Worm (Caenorhabditis elegans): ENCODE results near the gene shpk-1.
A peak's percentile ranks its signal among the peaks of the same experiment; 100 is the strongest.

Gene shpk-1

DNA sequence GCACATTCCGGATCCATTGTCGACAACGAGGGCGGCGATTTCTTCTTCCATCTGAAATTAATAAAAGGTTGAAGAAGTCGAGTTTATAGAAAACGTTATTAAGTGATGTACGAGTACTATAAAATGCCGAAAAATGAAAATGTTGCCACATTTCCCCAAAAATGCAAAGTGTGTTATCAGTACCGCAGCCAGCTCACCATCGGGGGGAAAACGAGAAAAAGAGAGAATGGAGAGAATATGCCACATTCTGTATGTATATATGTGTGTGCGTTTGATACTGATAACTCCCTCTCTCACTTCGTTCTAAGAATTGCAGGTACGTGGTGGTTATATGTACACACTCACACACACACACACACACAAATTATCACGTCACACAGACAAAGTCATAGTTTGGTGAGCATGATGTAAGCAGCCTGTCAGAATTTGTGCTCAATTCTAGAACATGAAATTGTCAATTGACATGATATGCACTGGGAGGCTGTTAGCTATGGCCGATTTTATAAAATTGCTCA is 1.7 kb upstream of the shpk-1 start, which contains the start of gene act-5 (continued):
- TF ChIP-seq cebp-1 (GFP tag; IDR thresholded peaks at IDR 0.05), result no peak
- peak; percentile 5 for TF ChIP-seq cebp-1 (tag; optimal IDR thresholded peaks at IDR 0.05)
- TF ChIP-seq hrde-1 (tag; optimal IDR thresholded peaks at IDR 0.05; ENCODE audit: borderline replicate concordance), result no peak
- no peak for TF ChIP-seq hmg-1.2 (GFP tag; IDR thresholded peaks at IDR 0.05)
- TF ChIP-seq lin-35 (GFP tag; optimal IDR thresholded peaks at IDR 0.05), result no peak
- TF ChIP-seq ets-4 (GFP tag; optimal IDR thresholded peaks at IDR 0.05), result peak; percentile 53
- TF ChIP-seq let-607 (tag; optimal IDR thresholded peaks at IDR 0.05), result peak; percentile 11 to 82
- peak; percentile 4 for TF ChIP-seq ztf-22 (GFP tag; optimal IDR thresholded peaks at IDR 0.05)
- no peak for TF ChIP-seq ZK185.1 (tag; optimal IDR thresholded peaks at IDR 0.05; ENCODE audit: poor library complexity, severe bottlenecking)
- no peak for TF ChIP-seq K11D2.4 (GFP tag; IDR thresholded peaks at IDR 0.05)
- peak; percentile 35 for TF ChIP-seq tbp1 (GFP tag; optimal IDR thresholded peaks at IDR 0.05)
- no peak for TF ChIP-seq egl-44 (GFP tag; IDR thresholded peaks at IDR 0.05)
- TF ChIP-seq zfh-2 (GFP tag; conservative IDR thresholded peaks at IDR 0.05), result no peak
- no peak for TF ChIP-seq ztf-26 (tag; optimal IDR thresholded peaks at IDR 0.05)

ce11 chrIII:13606865-13607264 is 955 bp upstream of the shpk-1 start:
- TF ChIP-seq D2030.7 (GFP tag; IDR thresholded peaks at IDR 0.05) (no peak), repo-1 (tag; optimal IDR thresholded peaks at IDR 0.05) (no peak), bed-1 (GFP tag; IDR thresholded peaks at IDR 0.05) (no peak), F39B2.1 (GFP tag; IDR thresholded peaks at IDR 0.05) (no peak), nhr-27 (tag; optimal IDR thresholded peaks at IDR 0.05) (no peak), bed-2 (GFP tag; IDR thresholded peaks at IDR 0.05) (no peak), snpc-1.3 (tag; optimal IDR thresholded peaks at IDR 0.05; ENCODE audit: insufficient read depth) (no peak), F55B11.4 (tag; optimal IDR thresholded peaks at IDR 0.05; ENCODE audit: borderline replicate concordance, insufficient read depth) (no peak), nfyb-1 (GFP tag; IDR thresholded peaks at IDR 0.05) (no peak), F33H1.4 (GFP tag; IDR thresholded peaks at IDR 0.05) (no peak), K11D2.4 (GFP tag; IDR thresholded peaks at IDR 0.05) (no peak), ets-4 (GFP tag; optimal IDR thresholded peaks at IDR 0.05) (no peak), atf-7 (tag; optimal IDR thresholded peaks at IDR 0.05) (no peak), sdz-38 (tag; optimal IDR thresholded peaks at IDR 0.05) (no peak), tbp1 (GFP tag; optimal IDR thresholded peaks at IDR 0.05) (no peak), Y95B8A.8 (GFP tag; IDR thresholded peaks at IDR 0.05) (no peak), lag-1 (GFP tag; IDR thresholded peaks at IDR 0.05) (no peak), ceh-40 (GFP tag; IDR thresholded peaks at IDR 0.05) (no peak), C17E4.6 (GFP tag; IDR thresholded peaks at IDR 0.05) (no peak), B0035.1 (tag; optimal IDR thresholded peaks at IDR 0.05) (no peak)

- no peak for TF ChIP-seq ztf-28 (GFP tag; IDR thresholded peaks at IDR 0.05)
- TF ChIP-seq Y95B8A.8 (GFP tag; IDR thresholded peaks at IDR 0.05), result 0 out of 2 replicates have a peak, but pooled peaks have one; percentile 24
- TF ChIP-seq ekl-4 (GFP tag; IDR thresholded peaks at IDR 0.05), result no peak
- no peak for TF ChIP-seq sptf-2 (GFP tag; optimal IDR thresholded peaks at IDR 0.05)
- TF ChIP-seq lsy-27 (tag; optimal IDR thresholded peaks at IDR 0.05; ENCODE audit: borderline replicate concordance, insufficient read depth), result no peak
- no peak for TF ChIP-seq hrde-1 (tag; optimal IDR thresholded peaks at IDR 0.05; ENCODE audit: borderline replicate concordance)
- TF ChIP-seq B0019.2 (GFP tag; conservative IDR thresholded peaks at IDR 0.05), result no peak
- TF ChIP-seq nfya-1 (tag; optimal IDR thresholded peaks at IDR 0.05; ENCODE audit: borderline replicate concordance, insufficient read depth), result no peak
- TF ChIP-seq dpl-1 (GFP tag; optimal IDR thresholded peaks at IDR 0.05), result no peak
- no peak for TF ChIP-seq F10E7.11 (tag; optimal IDR thresholded peaks at IDR 0.05)
- TF ChIP-seq him-1 (tag; optimal IDR thresholded peaks at IDR 0.05), result peak; percentile 30
- no peak for TF ChIP-seq ceh-91 (GFP tag; IDR thresholded peaks at IDR 0.05)
- TF ChIP-seq rec-8 (tag; optimal IDR thresholded peaks at IDR 0.05), result no peak
- TF ChIP-seq mes-4 (tag; optimal IDR thresholded peaks at IDR 0.05), result no peak
- no peak for TF ChIP-seq F39B2.1 (GFP tag; IDR thresholded peaks at IDR 0.05)
These were observed 6.4 kb downstream of the shpk-1 start for ce11 chrIII:13614206-13614605.

Measured in whole organism, young adult.